Fruit fly (Drosophila melanogaster): ENCODE data around the gene Sur-8.

dm6 chr3R:17377503-17377902 lies 24.8 kb downstream of the Sur-8 start:
- TF ChIP-seq Eip75B (GFP tag; optimal IDR thresholded peaks at IDR 0.05) (no peak), CG31627 (GFP tag; optimal IDR thresholded peaks at IDR 0.05) (no peak), CG8319 (GFP tag; optimal IDR thresholded peaks at IDR 0.05) (no peak), topi (GFP tag; optimal IDR thresholded peaks at IDR 0.05) (no peak), fd59A (GFP tag; optimal IDR thresholded peaks at IDR 0.05) (no peak), CG3919 (GFP tag; optimal IDR thresholded peaks at IDR 0.05) (no peak), OdsH (GFP tag; optimal IDR thresholded peaks at IDR 0.05) (no peak), Ets96B (tag; optimal IDR thresholded peaks at IDR 0.05) (no peak), fkh (GFP tag; optimal IDR thresholded peaks at IDR 0.05) (no peak)

Data from whole organism, prepupa.